Fruit fly (Drosophila melanogaster) whole organism, embryonic: Measurements from ENCODE around the gene Wdr62.

Source experiments
- CG10147 ChIP-seq: fragments of 200-800 bp; sonication (Bioruptor generic); optimal IDR thresholded peaks from 2 replicates; lab custom pipeline; 2019; ENCODE audit warnings: missing biosample characterization, mild to moderate bottlenecking, missing genetic modification characterization, moderate library complexity
- CG10979 ChIP-seq: fragments of 200-800 bp; sonication (Bioruptor generic); optimal IDR thresholded peaks from 2 replicates; lab custom pipeline; 2018; ENCODE audit warnings: missing biosample characterization, mild to moderate bottlenecking, missing genetic modification characterization, moderate library complexity
- CG11085 ChIP-seq: fragments of 200-800 bp; sonication (Bioruptor generic); IDR thresholded peaks from 2 replicates; pipeline ENCODE4 v1.3.6; 2022; ENCODE audit warnings: missing biosample characterization, missing genetic modification characterization
- CG12659 ChIP-seq: fragments of 200-800 bp; sonication (Bioruptor generic); optimal IDR thresholded peaks from 3 replicates; lab custom pipeline; 2017; ENCODE audit warnings: mild to moderate bottlenecking, missing biosample characterization, missing genetic modification reagents, missing genetic modification characterization
- CG12942 ChIP-seq: fragments of 200-800 bp; sonication (Bioruptor generic); optimal IDR thresholded peaks from 3 replicates; lab custom pipeline; 2016; ENCODE audit warnings: missing biosample characterization, missing genetic modification characterization
- CG14441 ChIP-seq: fragments of 200-800 bp; sonication (Bioruptor generic); IDR thresholded peaks from 2 replicates; pipeline ENCODE4 v1.3.6; 2022; ENCODE audit warnings: missing biosample characterization, missing genetic modification characterization
- CG2120 ChIP-seq: fragments of 200-800 bp; sonication (Bioruptor generic); optimal IDR thresholded peaks from 3 replicates; lab custom pipeline; 2016; ENCODE audit warnings: missing biosample characterization, missing genetic modification characterization
- CG2889 ChIP-seq: fragments of 200-800 bp; sonication (Bioruptor generic); IDR thresholded peaks from 3 replicates; pipeline ENCODE4 v1.3.6; 2022; ENCODE audit warnings: missing biosample characterization, missing genetic modification characterization
- CG6272 ChIP-seq: fragments of 200-800 bp; sonication (Bioruptor generic); IDR thresholded peaks from 2 replicates; pipeline ENCODE4 v1.3.6; 2022; ENCODE audit warnings: missing biosample characterization, missing genetic modification characterization
- CG6683 ChIP-seq: fragments of 200-800 bp; sonication (Bioruptor generic); optimal IDR thresholded peaks from 2 replicates; lab custom pipeline; 2017; ENCODE audit warnings: missing biosample characterization, mild to moderate bottlenecking, missing genetic modification characterization, missing genetic modification reagents
- CG6689 ChIP-seq: fragments of 200-800 bp; sonication (Bioruptor generic); IDR thresholded peaks from 2 replicates; pipeline ENCODE4 v1.3.6; 2022; ENCODE audit warnings: missing biosample characterization, missing genetic modification characterization
- CG7745 ChIP-seq: fragments of 200-800 bp; sonication (Bioruptor generic); optimal IDR thresholded peaks from 2 replicates; lab custom pipeline; 2018; ENCODE audit warnings: missing biosample characterization, mild to moderate bottlenecking, missing genetic modification characterization, moderate library complexity
- CG7786 ChIP-seq: fragments of 200-800 bp; sonication (Bioruptor generic); optimal IDR thresholded peaks from 2 replicates; lab custom pipeline; 2016; ENCODE audit warnings: missing biosample characterization, missing genetic modification characterization
- CG7839 ChIP-seq: fragments of 200-800 bp; sonication (Bioruptor generic); optimal IDR thresholded peaks from 3 replicates; lab custom pipeline; 2018; ENCODE audit warnings: missing biosample characterization, mild to moderate bottlenecking, missing genetic modification characterization, moderate library complexity
- CG8944 ChIP-seq: fragments of 200-800 bp; sonication (Bioruptor generic); optimal IDR thresholded peaks from 3 replicates; lab custom pipeline; 2016; ENCODE audit warnings: missing biosample characterization, missing genetic modification characterization
- CG9437 ChIP-seq: fragments of 200-800 bp; sonication (Bioruptor generic); optimal IDR thresholded peaks from 2 replicates; lab custom pipeline; 2018; ENCODE audit warnings: missing biosample characterization, mild to moderate bottlenecking, missing genetic modification characterization
- Camta ChIP-seq: fragments of 200-800 bp; sonication (Bioruptor generic); optimal IDR thresholded peaks from 2 replicates; lab custom pipeline; 2016; ENCODE audit warnings: missing biosample characterization, missing genetic modification characterization
- D19B ChIP-seq: fragments of 200-800 bp; sonication (Bioruptor generic); optimal IDR thresholded peaks from 2 replicates; lab custom pipeline; 2017; ENCODE audit warnings: missing biosample characterization, mild to moderate bottlenecking, missing genetic modification characterization
- HLH54F ChIP-seq: fragments of 200-800 bp; sonication (Bioruptor generic); optimal IDR thresholded peaks from 3 replicates; lab custom pipeline; 2016; ENCODE audit warnings: missing biosample characterization, missing genetic modification characterization
- Hr3 ChIP-seq: fragments of 200-800 bp; sonication (Bioruptor generic); optimal IDR thresholded peaks from 3 replicates; lab custom pipeline; 2016; ENCODE audit warnings: missing biosample characterization, missing genetic modification characterization
- MTF-1 ChIP-seq: fragments of 200-800 bp; sonication (Bioruptor generic); optimal IDR thresholded peaks from 2 replicates; lab custom pipeline; 2018; ENCODE audit warnings: missing biosample characterization, mild to moderate bottlenecking, missing genetic modification characterization, borderline replicate concordance
- Mad ChIP-seq: fragments of 200-800 bp; sonication (Bioruptor generic); optimal IDR thresholded peaks from 2 replicates; lab custom pipeline; 2016; ENCODE audit warnings: missing biosample characterization, missing genetic modification characterization
- Nf-YC ChIP-seq: fragments of 200-800 bp; optimal IDR thresholded peaks from 3 replicates; lab custom pipeline; 2019; ENCODE audit warnings: missing biosample characterization, mild to moderate bottlenecking, missing genetic modification characterization, moderate library complexity
- Oli ChIP-seq: fragments of 200-800 bp; sonication (Bioruptor generic); optimal IDR thresholded peaks from 2 replicates; lab custom pipeline; 2018; ENCODE audit warnings: missing biosample characterization, mild to moderate bottlenecking, missing genetic modification characterization, moderate library complexity
- Pdp1 ChIP-seq, 2 experiments: fragments of 200-800 bp; sonication (Bioruptor generic); optimal IDR thresholded peaks; 3 replicates each; lab custom pipeline; 2016; ENCODE audit warnings: missing biosample characterization in 2 of 2, missing genetic modification characterization in 2 of 2, mild to moderate bottlenecking in 1 of 2, moderate library complexity in 1 of 2
- Poxn ChIP-seq: fragments of 200-800 bp; sonication (Bioruptor generic); IDR thresholded peaks from 2 replicates; pipeline ENCODE4 v1.3.6; 2022; ENCODE audit warnings: missing biosample characterization, missing genetic modification characterization
- Sry-δ ChIP-seq: fragments of 200-800 bp; sonication (Bioruptor generic); optimal IDR thresholded peaks from 2 replicates; lab custom pipeline; 2016; ENCODE audit warnings: missing biosample characterization, missing genetic modification characterization
- TFAM ChIP-seq: fragments of 200-800 bp; sonication (Bioruptor generic); optimal IDR thresholded peaks from 2 replicates; lab custom pipeline; 2017; ENCODE audit warnings: missing biosample characterization, missing genetic modification characterization, inconsistent platforms
- abd-A ChIP-seq: fragments of 200-800 bp; sonication (Bioruptor generic); optimal IDR thresholded peaks from 3 replicates; lab custom pipeline; 2019; ENCODE audit warnings: missing biosample characterization, mild to moderate bottlenecking, missing genetic modification characterization, moderate library complexity
- ash1 ChIP-seq: fragments of 200-800 bp; sonication (Bioruptor generic); optimal IDR thresholded peaks from 2 replicates; lab custom pipeline; 2018; ENCODE audit warnings: missing biosample characterization, mild to moderate bottlenecking, missing genetic modification characterization
- croc ChIP-seq: fragments of 200-800 bp; sonication (Bioruptor generic); conservative IDR thresholded peaks from 3 replicates; pipeline ENCODE4 v1.3.6; 2022; ENCODE audit warnings: missing biosample characterization, missing genetic modification characterization
- crp ChIP-seq, 2 experiments: fragments of 200-800 bp; sonication (Bioruptor generic); optimal IDR thresholded peaks; 2 replicates in 1 of 2; 3 replicates in 1 of 2; lab custom pipeline; 2017; ENCODE audit warnings: missing biosample characterization in 2 of 2, missing genetic modification characterization in 2 of 2, mild to moderate bottlenecking in 1 of 2, moderate library complexity in 1 of 2
- dimm ChIP-seq: fragments of 200-800 bp; sonication (Bioruptor generic); IDR thresholded peaks from 2 replicates; pipeline ENCODE4 v1.3.6; 2022; ENCODE audit warnings: missing biosample characterization, missing genetic modification characterization
- fd3F ChIP-seq: fragments of 200-800 bp; sonication (Bioruptor generic); optimal IDR thresholded peaks from 2 replicates; lab custom pipeline; 2018; ENCODE audit warnings: missing biosample characterization, mild to moderate bottlenecking, missing genetic modification characterization, moderate library complexity
- fd96Cb ChIP-seq: fragments of 200-800 bp; sonication (Bioruptor generic); optimal IDR thresholded peaks from 2 replicates; lab custom pipeline; 2018; ENCODE audit warnings: missing biosample characterization, mild to moderate bottlenecking, missing genetic modification characterization, moderate library complexity
- gsb-n ChIP-seq: fragments of 200-800 bp; sonication (Bioruptor generic); optimal IDR thresholded peaks from 3 replicates; lab custom pipeline; 2018; ENCODE audit warnings: missing biosample characterization, mild to moderate bottlenecking, missing genetic modification characterization
- kni ChIP-seq: fragments of 200-800 bp; sonication (Bioruptor generic); optimal IDR thresholded peaks from 3 replicates; lab custom pipeline; 2017; ENCODE audit warnings: mild to moderate bottlenecking, missing biosample characterization, missing genetic modification reagents, missing genetic modification characterization
- oc ChIP-seq: fragments of 200-800 bp; sonication (Bioruptor generic); optimal IDR thresholded peaks from 2 replicates; lab custom pipeline; 2018; ENCODE audit warnings: missing biosample characterization, mild to moderate bottlenecking, missing genetic modification characterization, moderate library complexity
- pnt ChIP-seq: fragments of 200-800 bp; sonication (Bioruptor generic); optimal IDR thresholded peaks from 3 replicates; lab custom pipeline; 2016; ENCODE audit warnings: missing biosample characterization, missing genetic modification characterization
- run ChIP-seq: fragments of 200-800 bp; sonication (Bioruptor generic); optimal IDR thresholded peaks from 3 replicates; lab custom pipeline; 2018; ENCODE audit warnings: missing biosample characterization, mild to moderate bottlenecking, missing genetic modification characterization
- seq ChIP-seq: fragments of 200-800 bp; sonication (Bioruptor generic); IDR thresholded peaks from 2 replicates; pipeline ENCODE4 v1.3.6; 2022; ENCODE audit warnings: missing biosample characterization, missing genetic modification characterization
- tgo ChIP-seq: fragments of 200-800 bp; sonication (Bioruptor generic); IDR thresholded peaks from 3 replicates; pipeline ENCODE4 v1.3.6; 2022; ENCODE audit warnings: missing biosample characterization, missing genetic modification characterization
- twi ChIP-seq: fragments of 200-800 bp; optimal IDR thresholded peaks from 2 replicates; lab custom pipeline; 2019; ENCODE audit warnings: missing biosample characterization, mild to moderate bottlenecking, missing genetic modification characterization, moderate library complexity

The Wdr62 gene

dm6 chr2L:1916461-1916860, 32.0 kb downstream of the Wdr62 start (continued):
- TF ChIP-seq Mad (GFP tag; lab: Kevin White, UChicago) (no peak), CG7839 (tag; lab: Kevin White, UChicago) (peak; percentile 6), HLH54F (GFP tag; lab: Kevin White, UChicago) (no peak), CG6689 (GFP tag; lab: Robert Waterston, UW) (peak; percentile 70), fd3F (no peak), CG8944 (GFP tag; lab: Kevin White, UChicago) (peak; percentile 10), croc (GFP tag; lab: Robert Waterston, UW) (peak; percentile 35; the same call in 2 of the 3 replicates), CG2889 (no peak), TFAM (GFP tag; lab: Kevin White, UChicago) (no peak), CG2120 (no peak), fd96Cb (tag; lab: Kevin White, UChicago) (peak; percentile 36), Oli (tag; lab: Kevin White, UChicago) (peak; percentile 50), CG7786 (GFP tag; lab: Kevin White, UChicago) (no peak), seq (GFP tag; lab: Robert Waterston, UW) (0 out of 2 replicates have a peak, but pooled peaks have one; percentile 48), dimm (0 out of 2 replicates have a peak, but pooled peaks have one; percentile 5), CG6272 (GFP tag; lab: Robert Waterston, UW) (peak; percentile 41; the same call in 1 of the 2 replicates), Poxn (GFP tag; lab: Robert Waterston, UW) (no peak), Hr3 (peak; percentile 45), CG9437 (GFP tag; lab: Kevin White, UChicago) (no peak), CG12659 (GFP tag; lab: Kevin White, UChicago) (peak; percentile 0), crp (GFP tag; optimal IDR thresholded peaks at IDR 0.05; lab: Kevin White, UChicago) (no peak), pnt (GFP tag; lab: Kevin White, UChicago) (no peak), abd-A (no peak), CG12942 (no peak), CG6683 (GFP tag; lab: Kevin White, UChicago) (no peak), MTF-1 (no peak), CG10147 (GFP tag; lab: Kevin White, UChicago) (no peak), CG10979 (tag; lab: Kevin White, UChicago) (peak; percentile 40), gsb-n (tag; lab: Kevin White, UChicago) (peak; percentile 6), tgo (GFP tag; lab: Robert Waterston, UW) (peak; percentile 27; the same call in 1 of the 3 replicates), CG14441 (GFP tag; lab: Robert Waterston, UW) (peak; percentile 70), Camta (GFP tag; lab: Kevin White, UChicago) (no peak), ash1 (no peak), Nf-YC (tag; lab: Kevin White, UChicago) (no peak), CG7745 (no peak), twi (tag; lab: Kevin White, UChicago) (no peak), D19B (GFP tag; lab: Kevin White, UChicago) (no peak)

- TF ChIP-seq Pdp1 (GFP tag; optimal IDR thresholded peaks at IDR 0.05; lab: Kevin White, UChicago) (peak in 1 of 2 experiments; percentile 88), oc (tag; lab: Kevin White, UChicago) (peak; percentile 55), Sry-δ (no peak), kni (no peak), run (peak; percentile 0), CG11085 (GFP tag; lab: Robert Waterston, UW) (0 out of 2 replicates have a peak, but pooled peaks have one; percentile 23)
- TF ChIP-seq, all 482 proteins: peak for 4
These were observed 39.4 kb downstream of the Wdr62 start for dm6 chr2L:1923846-1924245.
